Fruit fly (Drosophila melanogaster) whole organism, wandering third instar larva: ENCODE results near the gene GstD2.

Experiments used
- Abd-B ChIP-seq: fragments of >200 bp; optimal IDR thresholded peaks from 2 replicates; lab custom pipeline; 2017; ENCODE audit warnings: missing biosample characterization, missing genetic modification characterization
- CG32264 ChIP-seq: fragments of 200-800 bp; sonication (Bioruptor generic); optimal IDR thresholded peaks from 2 replicates; lab custom pipeline; 2016; ENCODE audit warnings: missing biosample characterization, missing genetic modification characterization
- CG9705 ChIP-seq: fragments of 200-800 bp; sonication (Bioruptor generic); optimal IDR thresholded peaks from 2 replicates; lab custom pipeline; 2018; ENCODE audit warnings: missing biosample characterization, mild to moderate bottlenecking, missing genetic modification characterization
- CrebA ChIP-seq: fragments of 200-800 bp; sonication (Bioruptor generic); optimal IDR thresholded peaks from 2 replicates; lab custom pipeline; 2016; ENCODE audit warnings: missing biosample characterization, mild to moderate bottlenecking, missing genetic modification characterization, borderline replicate concordance
- Dfd ChIP-seq: fragments of >200 bp; optimal IDR thresholded peaks from 2 replicates; lab custom pipeline; 2017; ENCODE audit warnings: missing biosample characterization, missing genetic modification characterization
- Dif ChIP-seq: fragments of 200-275, 200-300 bp; sonication (Bioruptor generic); optimal IDR thresholded peaks from 2 replicates; lab custom pipeline; 2018; ENCODE audit warnings: missing biosample characterization, missing genetic modification characterization; ENCODE audit not compliant: partially characterized antibody
- GATAd ChIP-seq: sonication (Bioruptor generic); optimal IDR thresholded peaks from 2 replicates; lab custom pipeline; 2016; ENCODE audit warnings: missing biosample characterization, missing genetic modification characterization
- HLH106 ChIP-seq: fragments of 200-800 bp; optimal IDR thresholded peaks from 3 replicates; lab custom pipeline; 2019; ENCODE audit warnings: missing biosample characterization, mild to moderate bottlenecking, missing genetic modification characterization, moderate library complexity
- Hnf4 ChIP-seq: fragments of 200-800 bp; sonication (Bioruptor generic); optimal IDR thresholded peaks from 2 replicates; lab custom pipeline; 2016; ENCODE audit warnings: missing biosample characterization, mild to moderate bottlenecking, missing genetic modification characterization
- Hr78 ChIP-seq: fragments of >200 bp; optimal IDR thresholded peaks from 2 replicates; lab custom pipeline; 2017; ENCODE audit warnings: missing biosample characterization, missing genetic modification characterization
- Hr83 ChIP-seq: fragments of 200-300 bp; sonication (Bioruptor generic); optimal IDR thresholded peaks from 2 replicates; lab custom pipeline; 2016; ENCODE audit warnings: missing biosample characterization, mild to moderate bottlenecking, missing genetic modification characterization, moderate library complexity; ENCODE audit not compliant: poor library complexity, severe bottlenecking
- Jra ChIP-seq: sonication (Bioruptor generic); optimal IDR thresholded peaks from 2 replicates; lab custom pipeline; 2016; ENCODE audit warnings: missing biosample characterization, missing genetic modification characterization
- Mio ChIP-seq: sonication (Bioruptor generic); optimal IDR thresholded peaks from 2 replicates; lab custom pipeline; 2016; ENCODE audit warnings: missing biosample characterization, missing genetic modification characterization
- Myc ChIP-seq: fragments of >200 bp; optimal IDR thresholded peaks from 2 replicates; lab custom pipeline; 2017
- N ChIP-seq: fragments of >200 bp; optimal IDR thresholded peaks from 2 replicates; lab custom pipeline; 2018; ENCODE audit warnings: missing biosample characterization, missing external identifiers, missing genetic modification characterization
- OdsH ChIP-seq: fragments of 200-800 bp; sonication (Bioruptor generic); optimal IDR thresholded peaks from 2 replicates; lab custom pipeline; 2016; ENCODE audit warnings: missing biosample characterization, mild to moderate bottlenecking, missing genetic modification characterization
- Rel ChIP-seq, 2 experiments: fragments of 200-800 bp; sonication (Bioruptor generic) in 1 of 2; optimal IDR thresholded peaks; 2 replicates in 1 of 2; 3 replicates in 1 of 2; lab custom pipeline; 2016 to 2019; ENCODE audit warnings: mild to moderate bottlenecking in 2 of 2, missing biosample characterization in 2 of 2, missing genetic modification characterization in 2 of 2, moderate library complexity in 1 of 2
- Sp1 ChIP-seq: fragments of 200-800 bp; sonication (Bioruptor generic); optimal IDR thresholded peaks from 3 replicates; lab custom pipeline; 2019; ENCODE audit warnings: missing biosample characterization, mild to moderate bottlenecking, missing genetic modification characterization, moderate library complexity
- Vsx2 ChIP-seq: fragments of 200-300, 225-300 bp; sonication (Bioruptor generic); optimal IDR thresholded peaks from 2 replicates; lab custom pipeline; 2018; ENCODE audit warnings: missing biosample characterization, missing genetic modification characterization; ENCODE audit not compliant: partially characterized antibody
- br ChIP-seq: fragments of 200-800 bp; sonication (Bioruptor generic); optimal IDR thresholded peaks from 2 replicates; lab custom pipeline; 2016; ENCODE audit warnings: missing biosample characterization, missing genetic modification characterization
- brk ChIP-seq: fragments of 200-800 bp; sonication (Bioruptor generic); optimal IDR thresholded peaks from 2 replicates; lab custom pipeline; 2016; ENCODE audit warnings: missing biosample characterization, mild to moderate bottlenecking, missing genetic modification characterization
- dl ChIP-seq, 2 experiments: fragments of 175-275, 200-275 bp in 1 of 2; fragments of 200-275 bp in 1 of 2; sonication (Bioruptor generic); optimal IDR thresholded peaks; lab custom pipeline; 2018; ENCODE audit warnings: mild to moderate bottlenecking in 2 of 2, missing biosample characterization in 2 of 2, missing genetic modification characterization in 2 of 2, moderate library complexity in 2 of 2; ENCODE audit not compliant: partially characterized antibody in 2 of 2, insufficient read depth in 1 of 2
- dmrt93B ChIP-seq: fragments of 200-800 bp; sonication (Bioruptor generic); optimal IDR thresholded peaks from 2 replicates; lab custom pipeline; 2018; ENCODE audit warnings: missing biosample characterization, mild to moderate bottlenecking, missing genetic modification characterization
- dsf ChIP-seq: sonication (Bioruptor generic); optimal IDR thresholded peaks from 2 replicates; lab custom pipeline; 2016; ENCODE audit warnings: missing biosample characterization, missing genetic modification characterization, borderline replicate concordance
- ey ChIP-seq: fragments of 200-800 bp; sonication (Bioruptor generic); optimal IDR thresholded peaks from 2 replicates; lab custom pipeline; 2016; ENCODE audit warnings: missing biosample characterization, missing genetic modification characterization
- foxo ChIP-seq, 2 experiments: fragments of 200-800 bp; sonication (Bioruptor generic); optimal IDR thresholded peaks; 2 replicates in 1 of 2; 3 replicates in 1 of 2; lab custom pipeline; 2016 to 2017; ENCODE audit warnings: missing biosample characterization in 2 of 2, missing genetic modification characterization in 2 of 2
- fru ChIP-seq: fragments of 200-800 bp; sonication (Bioruptor generic); optimal IDR thresholded peaks from 3 replicates; lab custom pipeline; 2016; ENCODE audit warnings: missing biosample characterization, mild to moderate bottlenecking, missing genetic modification characterization
- h ChIP-seq: fragments of 200-800 bp; sonication (Bioruptor generic); optimal IDR thresholded peaks from 3 replicates; lab custom pipeline; 2016; ENCODE audit warnings: missing biosample characterization, mild to moderate bottlenecking, missing genetic modification characterization
- jim ChIP-seq: fragments of 175-275, 200-325 bp; sonication (Bioruptor generic); optimal IDR thresholded peaks from 2 replicates; lab custom pipeline; 2016; ENCODE audit warnings: missing biosample characterization, mild to moderate bottlenecking, missing genetic modification characterization
- lola ChIP-seq: fragments of >200 bp; optimal IDR thresholded peaks from 2 replicates; lab custom pipeline; 2017; ENCODE audit warnings: missing biosample characterization, missing genetic modification characterization
- pan ChIP-seq: fragments of >200 bp; optimal IDR thresholded peaks from 2 replicates; lab custom pipeline; 2017
- psq ChIP-seq: fragments of 200-800 bp; sonication (Bioruptor generic); optimal IDR thresholded peaks from 3 replicates; lab custom pipeline; 2017; ENCODE audit warnings: missing biosample characterization, mild to moderate bottlenecking, missing genetic modification characterization, moderate library complexity
- rgr ChIP-seq: fragments of 200-800 bp; sonication (Bioruptor generic); optimal IDR thresholded peaks from 3 replicates; lab custom pipeline; 2016; ENCODE audit warnings: missing biosample characterization, mild to moderate bottlenecking, missing genetic modification characterization
- sage ChIP-seq: fragments of 200-800 bp; sonication (Bioruptor generic); optimal IDR thresholded peaks from 2 replicates; lab custom pipeline; 2016; ENCODE audit warnings: missing biosample characterization, mild to moderate bottlenecking, missing genetic modification characterization
- sv ChIP-seq: fragments of 200-800 bp; sonication (Bioruptor generic); optimal IDR thresholded peaks from 3 replicates; lab custom pipeline; 2016; ENCODE audit warnings: missing biosample characterization, missing genetic modification characterization
- tai ChIP-seq: sonication (Bioruptor generic); optimal IDR thresholded peaks from 2 replicates; lab custom pipeline; 2016; ENCODE audit warnings: missing biosample characterization, missing genetic modification characterization
- usp ChIP-seq: fragments of >200 bp; optimal IDR thresholded peaks from 2 replicates; lab custom pipeline; 2017; ENCODE audit warnings: missing biosample characterization, missing genetic modification characterization
- woc ChIP-seq: sonication (Bioruptor generic); optimal IDR thresholded peaks from 2 replicates; lab custom pipeline; 2016; ENCODE audit warnings: missing biosample characterization, mild to moderate bottlenecking, missing genetic modification characterization

The GstD2 gene

DNA sequence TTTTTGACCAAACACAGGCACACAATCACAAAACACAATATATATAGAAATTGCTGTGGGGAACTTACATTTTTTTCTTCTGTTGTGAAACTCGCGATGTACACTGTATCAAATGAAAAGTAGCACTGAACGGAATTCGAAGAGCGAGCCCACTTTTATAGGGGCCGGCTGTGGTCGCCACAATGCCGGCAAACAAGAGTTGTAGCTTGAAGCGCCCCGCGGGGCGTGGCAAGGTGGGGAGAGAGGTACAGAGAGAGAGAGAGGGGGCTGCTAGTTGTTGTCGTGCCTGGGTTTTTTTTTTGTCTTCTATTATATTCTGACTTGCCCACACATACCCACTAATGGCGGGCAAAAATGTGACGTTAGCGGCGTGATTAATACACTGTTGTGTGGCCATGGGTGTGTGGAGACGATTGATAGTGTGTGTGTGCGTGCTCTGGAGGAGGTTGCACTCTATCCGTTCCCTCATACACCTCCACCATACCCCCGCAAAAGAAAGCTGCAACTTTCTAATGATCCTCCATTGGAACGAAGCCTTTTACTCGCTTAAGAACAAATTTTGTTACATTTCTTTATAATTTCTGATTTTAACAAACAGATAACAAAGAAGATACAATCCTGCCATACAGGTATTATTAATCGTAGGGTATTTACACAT lies 2.5 kb upstream of the GstD2 start, which contains the start of gene GstD1 (continued):
- TF ChIP-seq Hnf4 (GFP tag; lab: Kevin White, UChicago) (peak; percentile 37), psq (GFP tag; lab: Kevin White, UChicago) (peak; percentile 51), jim (GFP tag; lab: Kevin White, UChicago) (peak; percentile 83), GATAd (GFP tag; lab: Kevin White, UChicago) (no peak), Mio (no peak), dsf (no peak), Dif (peak; percentile 81), woc (peak; percentile 82), HLH106 (tag; lab: Kevin White, UChicago) (peak; percentile 65)

DNA sequence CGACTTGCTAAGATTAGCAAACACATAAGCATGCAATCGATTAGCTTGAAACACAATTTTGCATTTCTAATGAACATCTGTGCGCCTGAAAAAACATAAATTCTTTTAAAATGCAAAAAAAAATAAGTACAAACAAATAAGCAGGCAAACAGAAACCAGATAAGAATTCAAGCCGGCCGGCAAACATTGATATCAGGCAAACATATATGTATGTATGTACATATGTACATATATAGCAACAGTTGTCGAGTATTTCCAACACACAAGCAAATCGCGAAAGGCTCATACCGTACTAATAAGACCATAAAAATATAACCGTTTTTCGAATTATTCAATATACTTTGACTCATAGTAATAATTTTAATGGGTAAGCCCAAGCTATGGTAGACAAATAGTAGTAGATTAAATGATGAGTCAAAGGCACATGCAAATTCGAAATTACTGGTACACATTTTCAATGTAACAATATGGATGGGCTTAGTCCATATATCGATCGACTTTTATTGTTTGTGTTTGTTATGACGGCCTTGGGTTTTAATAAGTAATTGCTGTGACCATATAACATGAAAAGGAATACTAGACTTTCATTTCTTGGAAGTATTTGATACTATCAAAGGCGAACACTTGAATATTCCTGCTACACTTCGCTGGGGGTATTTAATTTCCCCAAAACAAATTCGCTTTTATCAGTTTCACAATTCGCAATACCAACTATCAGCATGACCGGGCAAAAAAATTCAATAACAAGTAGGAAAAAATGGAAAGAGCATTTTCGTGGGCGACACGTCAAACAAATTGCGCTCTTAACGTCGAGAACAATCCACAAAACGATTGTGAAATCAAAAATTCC lies 1.8 kb upstream of the GstD2 start:
- TF ChIP-seq dmrt93B (GFP tag; lab: Kevin White, UChicago) (no peak), woc (peak; percentile 27), CG9705 (GFP tag; lab: Kevin White, UChicago) (peak; percentile 39), fru (peak; percentile 6), CrebA (GFP tag; lab: Kevin White, UChicago) (peak; percentile 1), CG32264 (GFP tag; lab: Kevin White, UChicago) (peak; percentile 25), dsf (no peak)

DNA sequence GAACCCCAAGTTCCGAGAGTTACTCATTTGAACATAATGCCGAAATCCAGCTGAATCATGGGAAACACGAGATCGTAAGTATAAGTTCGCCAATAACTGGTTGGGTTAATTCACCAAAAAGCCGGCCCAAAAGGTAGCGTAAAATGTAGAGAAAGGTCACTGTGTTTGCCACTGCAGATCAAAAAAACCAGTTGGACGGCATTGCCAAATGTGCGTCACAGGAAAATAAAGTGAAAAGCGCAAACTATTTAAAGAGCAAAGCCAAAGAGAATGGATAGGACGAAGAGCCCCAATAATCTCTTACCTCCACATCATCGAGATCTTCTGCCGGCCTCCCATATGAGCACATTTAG lies 1.2 kb upstream of the GstD2 start:
- TF ChIP-seq HLH106 (tag; lab: Kevin White, UChicago): no peak
- TF ChIP-seq sage (GFP tag; lab: Kevin White, UChicago): no peak
- no peak for TF ChIP-seq lola (GFP tag; lab: Kevin White, UChicago)
- no peak for TF ChIP-seq Sp1 (GFP tag; lab: Kevin White, UChicago)
- TF ChIP-seq Dif: peak; percentile 63
- TF ChIP-seq Hnf4 (GFP tag; lab: Kevin White, UChicago): no peak
- peak; percentile 20 for TF ChIP-seq Rel (GFP tag; optimal IDR thresholded peaks at IDR 0.05; lab: Kevin White, UChicago)
- no peak for TF ChIP-seq Rel (tag; optimal IDR thresholded peaks at IDR 0.05; lab: Kevin White, UChicago)
- TF ChIP-seq h (GFP tag; lab: Kevin White, UChicago): no peak
- TF ChIP-seq dl (GFP tag; optimal IDR thresholded peaks at IDR 0.05; lab: Kevin White, UChicago; ENCODE audit: insufficient read depth in 1 of 2, partially characterized antibody in 2 of 2): peak in 1 of 2 experiments; percentile 49
- TF ChIP-seq GATAd (GFP tag; lab: Kevin White, UChicago): no peak
- TF ChIP-seq jim (GFP tag; lab: Kevin White, UChicago): no peak
- no peak for TF ChIP-seq Jra (GFP tag; lab: Kevin White, UChicago)
- TF ChIP-seq brk (GFP tag; lab: Kevin White, UChicago): no peak
- TF ChIP-seq Myc (lab: Kevin White, UChicago): no peak
- no peak for TF ChIP-seq CG32264 (GFP tag; lab: Kevin White, UChicago)
- TF ChIP-seq foxo (GFP tag; optimal IDR thresholded peaks at IDR 0.05; lab: Kevin White, UChicago): no peak
- no peak for TF ChIP-seq dsf
- no peak for TF ChIP-seq N (GFP tag; lab: Kevin White, UChicago)
- TF ChIP-seq CrebA (GFP tag; lab: Kevin White, UChicago): peak; percentile 55
- no peak for TF ChIP-seq tai (GFP tag; lab: Kevin White, UChicago)
- TF ChIP-seq Dfd (GFP tag; lab: Kevin White, UChicago): no peak
- TF ChIP-seq psq (GFP tag; lab: Kevin White, UChicago): no peak
- TF ChIP-seq br (GFP tag; lab: Kevin White, UChicago): no peak
- no peak for TF ChIP-seq Hr78 (GFP tag; lab: Kevin White, UChicago)
- no peak for TF ChIP-seq pan (lab: Kevin White, UChicago)
- no peak for TF ChIP-seq sv (GFP tag; lab: Kevin White, UChicago)
- TF ChIP-seq Mio: no peak
- no peak for TF ChIP-seq CG9705 (GFP tag; lab: Kevin White, UChicago)
- TF ChIP-seq Abd-B (GFP tag; lab: Kevin White, UChicago): no peak
- TF ChIP-seq ey (GFP tag; lab: Kevin White, UChicago): no peak
- TF ChIP-seq Hr83 (GFP tag; lab: Kevin White, UChicago): no peak
- no peak for TF ChIP-seq fru
- no peak for TF ChIP-seq usp (GFP tag; lab: Kevin White, UChicago)
- TF ChIP-seq dmrt93B (GFP tag; lab: Kevin White, UChicago): no peak
- TF ChIP-seq OdsH (GFP tag; lab: Kevin White, UChicago): no peak
- no peak for TF ChIP-seq rgr
- peak; percentile 49 for TF ChIP-seq Vsx2 (GFP tag; lab: Kevin White, UChicago)
- TF ChIP-seq woc: peak; percentile 44
